Worm (Caenorhabditis elegans): Measurements from ENCODE around the gene cutc-1.

cutc-1 gene

ce11 chrIII:8425076-8425475, 21.7 kb upstream of the cutc-1 start (continued):
- TF ChIP-seq T26A8.4 (GFP tag; IDR thresholded peaks at IDR 0.05) (peak; percentile 64), hlh-30 (tag; optimal IDR thresholded peaks at IDR 0.05; ENCODE audit: insufficient read depth) (peak; percentile 81), lin-15B (tag; optimal IDR thresholded peaks at IDR 0.05) (no peak), nhr-11 (tag; optimal IDR thresholded peaks at IDR 0.05) (no peak), egl-43 (GFP tag; IDR thresholded peaks at IDR 0.05) (peak; percentile 76), pha-4 (GFP tag; IDR thresholded peaks at IDR 0.05) (peak; percentile 58), pha-4 (tag; optimal IDR thresholded peaks at IDR 0.05) (no peak), R02D3.7 (tag; optimal IDR thresholded peaks at IDR 0.05) (no peak), F37D6.2 (tag; optimal IDR thresholded peaks at IDR 0.05) (peak; percentile 30), ctbp-1 (GFP tag; IDR thresholded peaks at IDR 0.05) (no peak), lin-39 (tag; optimal IDR thresholded peaks at IDR 0.05) (no peak), daf-12 (tag; optimal IDR thresholded peaks at IDR 0.05) (no peak), nhr-102 (tag; optimal IDR thresholded peaks at IDR 0.05) (peak; percentile 66), lin-13 (GFP tag; optimal IDR thresholded peaks at IDR 0.05) (no peak), nhr-6 (tag; optimal IDR thresholded peaks at IDR 0.05) (peak; percentile 40), D1046.2 (GFP tag; IDR thresholded peaks at IDR 0.05) (no peak), zfp-2 (tag; optimal IDR thresholded peaks at IDR 0.05) (no peak), lim-7 (GFP tag; IDR thresholded peaks at IDR 0.05) (peak; percentile 49; the same call in 1 of the 2 replicates), mxl-3 (GFP tag; optimal IDR thresholded peaks at IDR 0.05) (peak; percentile 69), vab-7 (GFP tag; IDR thresholded peaks at IDR 0.05) (0 out of 2 replicates have a peak, but pooled peaks have one; percentile 22), mdt-29 (GFP tag; IDR thresholded peaks at IDR 0.05) (0 out of 2 replicates have a peak, but pooled peaks have one; percentile 42), unc-130 (GFP tag; optimal IDR thresholded peaks at IDR 0.05) (no peak), ZK546.5 (tag; optimal IDR thresholded peaks at IDR 0.05) (no peak), pqm-1 (tag; optimal IDR thresholded peaks at IDR 0.05) (peak; percentile 40), Y75B8A.6 (GFP tag; IDR thresholded peaks at IDR 0.05) (no peak), T20F7.1 (GFP tag; optimal IDR thresholded peaks at IDR 0.05) (peak; percentile 82), ceh-28 (tag; optimal IDR thresholded peaks at IDR 0.05) (no peak), fos-1 (tag; optimal IDR thresholded peaks at IDR 0.05) (no peak), fkh-10 (GFP tag; optimal IDR thresholded peaks at IDR 0.05) (no peak), zag-1 (tag; optimal IDR thresholded peaks at IDR 0.05) (no peak), mxl-2 (GFP tag; conservative IDR thresholded peaks at IDR 0.05) (no peak), nhr-48 (tag; optimal IDR thresholded peaks at IDR 0.05) (no peak), php-3 (GFP tag; IDR thresholded peaks at IDR 0.05) (0 out of 2 replicates have a peak, but pooled peaks have one; percentile 6), jun-1 (tag; optimal IDR thresholded peaks at IDR 0.05) (peak; percentile 72), tra-1 (GFP tag; IDR thresholded peaks at IDR 0.05) (no peak), cey-2 (tag; optimal IDR thresholded peaks at IDR 0.05; ENCODE audit: borderline replicate concordance, insufficient read depth) (no peak), daf-19 (GFP tag; conservative IDR thresholded peaks at IDR 0.05) (no peak), aly-2 (tag; optimal IDR thresholded peaks at IDR 0.05) (no peak), hlh-11 (tag; optimal IDR thresholded peaks at IDR 0.05) (peak; percentile 89), Y105C5A.15 (GFP tag; IDR thresholded peaks at IDR 0.05) (no peak), rbr-2 (tag; optimal IDR thresholded peaks at IDR 0.05) (peak; percentile 77), lin-1 (GFP tag; IDR thresholded peaks at IDR 0.05) (0 out of 2 replicates have a peak, but pooled peaks have one; percentile 31), hif-1 (tag; optimal IDR thresholded peaks at IDR 0.05) (peak in 1 of 2 experiments; percentile 64), unc-62 (GFP tag; optimal IDR thresholded peaks at IDR 0.05 in 1 of 2) (peak in 1 of 2 experiments; percentile 97), unc-62 (tag; optimal IDR thresholded peaks at IDR 0.05) (no peak), daf-16 (GFP tag; optimal IDR thresholded peaks at IDR 0.05) (peak in 1 of 2 experiments; percentile 66), daf-16 (tag; optimal IDR thresholded peaks at IDR 0.05) (peak; percentile 90), dmd-9 (GFP tag; IDR thresholded peaks at IDR 0.05) (no peak), sdz-12 (GFP tag; optimal IDR thresholded peaks at IDR 0.05) (no peak), lsy-2 (tag; optimal IDR thresholded peaks at IDR 0.05) (peak; percentile 64 to 81), nhr-237 (tag; optimal IDR thresholded peaks at IDR 0.05) (no peak), F10B5.3 (tag; optimal IDR thresholded peaks at IDR 0.05) (no peak)

Measured in whole organism, L4 larva.